Fruit fly (Drosophila melanogaster) whole organism, wandering third instar larva: Measurements from ENCODE around the gene CG12170.

Source experiments
- Abd-B ChIP-seq: fragments of >200 bp; optimal IDR thresholded peaks from 2 replicates; lab custom pipeline; 2017; ENCODE audit warnings: missing biosample characterization, missing genetic modification characterization
- Myc ChIP-seq: fragments of >200 bp; optimal IDR thresholded peaks from 2 replicates; lab custom pipeline; 2017
- OdsH ChIP-seq: fragments of 200-800 bp; sonication (Bioruptor generic); optimal IDR thresholded peaks from 2 replicates; lab custom pipeline; 2016; ENCODE audit warnings: missing biosample characterization, mild to moderate bottlenecking, missing genetic modification characterization
- dl ChIP-seq, 2 experiments: fragments of 175-275, 200-275 bp in 1 of 2; fragments of 200-275 bp in 1 of 2; sonication (Bioruptor generic); optimal IDR thresholded peaks; lab custom pipeline; 2018; ENCODE audit warnings: mild to moderate bottlenecking in 2 of 2, missing biosample characterization in 2 of 2, missing genetic modification characterization in 2 of 2, moderate library complexity in 2 of 2; ENCODE audit not compliant: partially characterized antibody in 2 of 2, insufficient read depth in 1 of 2
- ey ChIP-seq: fragments of 200-800 bp; sonication (Bioruptor generic); optimal IDR thresholded peaks from 2 replicates; lab custom pipeline; 2016; ENCODE audit warnings: missing biosample characterization, missing genetic modification characterization
- fru ChIP-seq: fragments of 200-800 bp; sonication (Bioruptor generic); optimal IDR thresholded peaks from 3 replicates; lab custom pipeline; 2016; ENCODE audit warnings: missing biosample characterization, mild to moderate bottlenecking, missing genetic modification characterization
- h ChIP-seq: fragments of 200-800 bp; sonication (Bioruptor generic); optimal IDR thresholded peaks from 3 replicates; lab custom pipeline; 2016; ENCODE audit warnings: missing biosample characterization, mild to moderate bottlenecking, missing genetic modification characterization
- usp ChIP-seq: fragments of >200 bp; optimal IDR thresholded peaks from 2 replicates; lab custom pipeline; 2017; ENCODE audit warnings: missing biosample characterization, missing genetic modification characterization

dm6 chr3R:5591398-5591853 is 45.6 kb upstream of the CG12170 start, which contains the start of the genes noi and Vha26:
- TF ChIP-seq fru (GFP tag; lab: Kevin White, UChicago) = no peak
- no peak for TF ChIP-seq OdsH (GFP tag; lab: Kevin White, UChicago)
- TF ChIP-seq dl (GFP tag; optimal IDR thresholded peaks at IDR 0.05; lab: Kevin White, UChicago; ENCODE audit: insufficient read depth in 1 of 2, partially characterized antibody in 2 of 2) = no peak
- TF ChIP-seq Abd-B (GFP tag; lab: Kevin White, UChicago) = peak; percentile 10
- peak; percentile 22 for TF ChIP-seq ey (GFP tag; lab: Kevin White, UChicago)
- TF ChIP-seq h (GFP tag; lab: Kevin White, UChicago) = no peak
- TF ChIP-seq usp (GFP tag; lab: Kevin White, UChicago) = no peak
- TF ChIP-seq Myc (lab: Kevin White, UChicago) = no peak
